Fruit fly (Drosophila melanogaster): ENCODE measurements around the gene RpL35A.

Gene RpL35A

DNA sequence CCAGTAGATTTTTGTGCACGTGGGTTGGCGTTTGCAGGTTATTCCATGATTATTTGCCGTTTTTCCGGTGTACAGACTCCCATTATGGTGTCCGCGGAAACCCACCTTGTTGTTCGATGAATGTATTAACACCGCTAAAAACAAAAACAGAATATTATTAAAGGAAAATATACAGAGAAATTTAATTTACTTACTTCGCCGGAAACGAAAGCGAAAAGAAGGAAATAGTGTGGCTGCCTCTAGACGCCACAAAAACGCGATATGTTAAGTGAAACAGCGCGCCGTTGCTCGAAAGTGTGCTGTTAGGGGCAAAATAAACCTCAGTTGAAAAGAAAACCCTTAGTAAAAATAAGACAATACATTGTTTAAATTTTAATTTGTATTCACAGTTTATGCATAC, at the start of gene RpL35A:
RpL35A (minus strand) TSS at position 227 of the 400 bp plus-strand sequence.
- peak; percentile 53 for TF ChIP-seq noc (tag; optimal IDR thresholded peaks at IDR 0.05)

DNA sequence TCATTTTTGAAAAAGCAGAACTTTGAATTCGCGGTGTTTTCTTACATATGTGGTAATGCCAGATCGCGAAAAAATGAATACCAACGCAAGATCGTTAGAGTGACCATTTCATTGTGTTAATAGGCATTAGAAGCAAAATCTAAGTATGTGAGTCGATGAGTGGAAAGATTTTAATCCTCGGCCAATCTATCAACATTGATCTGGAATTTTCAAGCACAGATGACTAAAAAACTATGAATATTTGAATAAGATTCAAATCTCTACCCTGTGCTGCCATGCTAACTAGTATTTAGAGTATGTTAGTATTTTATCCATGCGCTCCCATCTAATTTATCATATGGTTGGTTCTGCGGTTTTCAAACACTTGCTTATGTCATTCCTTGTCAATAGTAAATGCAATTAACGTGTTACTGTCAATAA, 49.7 kb upstream of the RpL35A start:
- TF ChIP-seq noc (tag; optimal IDR thresholded peaks at IDR 0.05) = no peak

dm6 chr3R:5514759-5515158, 47.9 kb upstream of the RpL35A start:
- TF ChIP-seq noc (tag; optimal IDR thresholded peaks at IDR 0.05) = no peak

dm6 chr3R:5503789-5504387, 37.0 kb upstream of the RpL35A start:
- no peak for TF ChIP-seq noc (tag; optimal IDR thresholded peaks at IDR 0.05)

DNA sequence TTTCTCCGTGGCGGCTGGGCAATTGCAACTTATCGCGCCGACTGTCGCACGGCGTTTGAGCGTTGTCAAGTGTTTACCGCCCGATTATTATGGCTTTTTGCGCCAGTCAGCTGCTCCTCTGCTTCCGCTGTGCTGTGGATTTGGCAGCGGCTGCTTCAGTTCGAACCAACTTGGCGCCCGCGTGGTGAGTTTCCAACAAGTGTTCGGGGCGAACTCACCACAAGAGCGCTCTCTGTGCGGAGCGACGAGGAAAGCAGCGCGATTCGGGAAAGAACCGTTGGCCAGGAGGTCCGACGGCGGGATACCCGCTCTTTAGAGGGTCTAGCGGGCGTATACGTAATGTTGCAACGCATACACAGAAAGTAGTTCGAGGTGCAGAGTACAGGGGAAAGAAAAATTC, 35.7 kb upstream of the RpL35A start, which contains the start of gene NKCC:
NKCC (minus strand) TSS at position 57 of the 400 bp plus-strand sequence.
- TF ChIP-seq noc (tag; optimal IDR thresholded peaks at IDR 0.05) = no peak

DNA sequence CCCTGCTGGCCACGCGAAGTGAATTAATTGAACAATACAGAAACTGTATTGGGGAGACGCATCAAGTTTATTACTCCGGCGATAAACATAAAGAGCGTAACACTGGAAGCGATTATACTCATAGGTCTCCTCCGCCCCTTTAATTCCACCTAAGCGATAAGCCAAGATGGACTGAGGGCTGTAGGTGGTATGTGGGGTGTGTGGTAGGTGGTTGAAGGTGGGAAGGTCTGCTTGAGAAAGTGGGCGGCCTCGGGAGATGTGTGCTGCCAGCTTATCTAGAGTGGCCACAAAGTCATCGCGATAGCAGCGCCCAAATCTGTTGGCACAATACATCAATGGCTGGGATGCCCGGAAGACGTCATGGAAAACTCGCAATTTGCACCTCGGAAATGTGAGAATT, 30.7 kb upstream of the RpL35A start:
- TF ChIP-seq noc (tag; optimal IDR thresholded peaks at IDR 0.05) = no peak

- TF ChIP-seq noc (tag; optimal IDR thresholded peaks at IDR 0.05) = peak; percentile 42
These were observed 18.4 kb upstream of the RpL35A start, which contains the start of gene CG31550 for dm6 chr3R:5485295-5485718. TSS of gene CG31550 (plus strand) at chr3R:5485543.

DNA sequence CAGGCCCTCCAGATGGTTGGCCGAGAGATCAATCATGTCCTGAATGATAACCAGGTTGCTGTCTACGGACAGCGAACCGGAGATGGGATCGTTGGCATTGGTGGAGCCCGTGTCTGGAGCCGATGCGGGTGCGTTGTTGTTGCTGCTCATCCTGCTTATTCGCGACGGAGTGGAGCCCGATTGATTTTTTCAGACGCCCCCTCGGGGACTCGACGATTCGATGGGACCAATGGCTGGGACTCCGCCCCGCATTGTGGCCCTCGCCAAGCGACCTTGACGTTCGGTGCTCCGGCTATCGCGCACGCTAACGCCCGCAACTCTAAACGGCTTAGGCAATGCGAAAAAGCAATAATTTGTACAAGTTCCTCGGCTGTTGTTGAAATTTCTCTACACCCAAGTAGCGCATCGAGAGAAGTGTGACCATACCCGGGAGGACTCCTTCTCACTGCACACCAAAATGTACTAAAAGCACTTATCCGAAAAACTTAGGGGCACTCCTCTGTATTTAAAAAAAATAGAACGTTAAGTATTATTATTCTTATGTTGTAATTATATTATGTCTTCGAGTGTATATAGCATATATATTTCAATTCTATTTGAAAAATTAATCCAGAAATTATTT, 16.7 kb upstream of the RpL35A start, which contains the start of gene ksr:
ksr (minus strand) TSS at position 419 of the 622 bp plus-strand sequence.
- no peak for TF ChIP-seq noc (tag; optimal IDR thresholded peaks at IDR 0.05)

DNA sequence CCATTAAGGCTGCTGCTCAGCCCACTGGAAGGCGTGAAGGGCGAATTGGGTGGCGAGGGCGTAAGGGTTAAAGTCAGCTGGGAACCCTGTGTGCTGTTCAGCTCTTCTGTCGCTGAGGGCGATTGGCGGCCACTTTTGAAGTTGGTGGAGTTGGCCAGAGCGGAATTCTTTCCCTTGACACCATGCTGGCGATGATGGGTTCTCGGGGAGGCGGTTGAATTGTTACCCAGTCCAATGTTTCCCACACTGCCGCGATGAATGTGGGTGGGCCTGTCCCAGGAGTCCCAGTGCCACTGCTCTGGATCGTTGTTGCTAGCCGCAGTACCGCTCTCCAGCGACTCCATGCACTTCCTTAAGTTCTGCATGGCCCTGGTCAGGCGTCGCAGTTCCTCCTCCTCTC, 15.9 kb upstream of the RpL35A start:
- TF ChIP-seq noc (tag; optimal IDR thresholded peaks at IDR 0.05) = no peak

DNA sequence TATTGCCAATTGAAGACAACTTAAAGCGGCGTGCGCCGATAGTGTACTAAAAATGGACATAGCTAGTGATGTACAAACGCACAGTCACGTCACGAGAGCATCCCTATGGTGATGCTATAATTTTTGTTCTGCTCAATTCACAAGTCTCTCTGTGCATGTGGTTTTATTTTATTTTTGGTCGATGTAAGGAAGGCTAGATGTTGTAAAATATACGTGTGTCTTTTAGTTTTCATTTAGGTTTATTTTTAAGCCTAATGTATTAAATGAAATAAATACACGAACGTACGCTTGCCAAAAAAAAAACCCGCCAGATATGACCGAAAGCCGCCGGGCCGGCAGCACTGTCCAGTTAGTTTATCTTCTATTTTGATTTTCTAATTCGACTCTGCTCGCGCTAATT, 7.7 kb upstream of the RpL35A start, which contains the start of the genes CG45100, HDAC3 and Hcs:
CG45100 (minus strand) TSS at position 50 of the 400 bp plus-strand sequence.
HDAC3 (minus strand) TSS at position 50 of the 400 bp plus-strand sequence.
Hcs (plus strand) TSS at position 349 of the 400 bp plus-strand sequence.
- TF ChIP-seq noc (tag; optimal IDR thresholded peaks at IDR 0.05) = no peak

DNA sequence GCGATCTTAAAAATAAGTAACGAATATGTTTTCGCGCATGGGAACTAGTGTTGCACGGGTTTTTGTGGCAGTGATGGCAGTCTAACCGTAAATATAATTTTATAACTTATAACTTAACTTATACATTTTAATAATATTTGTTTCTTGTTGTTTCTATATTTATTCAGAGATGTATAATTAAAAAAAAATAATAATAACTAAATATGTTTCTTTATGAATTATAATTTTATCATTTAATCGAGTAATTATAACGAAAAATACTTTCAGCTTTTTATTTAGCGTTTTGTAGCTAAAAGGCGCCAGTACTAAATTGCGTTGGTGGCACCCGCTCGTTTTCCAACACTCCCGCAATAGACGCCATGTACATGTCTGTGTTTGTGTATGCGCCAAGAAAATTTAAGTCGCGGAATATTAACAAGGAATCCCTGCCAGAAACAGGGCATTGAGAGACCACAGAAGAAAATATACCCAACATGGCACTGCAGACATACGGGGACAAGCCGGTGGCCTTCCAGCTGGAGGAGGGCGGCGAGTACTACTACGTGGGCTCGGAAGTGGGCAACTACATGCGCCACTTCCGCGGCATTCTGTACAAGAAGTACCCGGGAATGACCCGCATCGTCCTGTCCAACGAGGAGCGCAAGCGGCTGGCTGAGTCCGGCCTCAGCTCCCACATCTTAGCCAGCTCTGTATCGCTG, 3.8 kb upstream of the RpL35A start, which contains the start of the genes mRpL44 and Snr1:
mRpL44 (minus strand) TSS at position 51 of the 698 bp plus-strand sequence.
Snr1 (plus strand) TSS at position 341 of the 698 bp plus-strand sequence.
- peak; percentile 61 for TF ChIP-seq noc (tag; optimal IDR thresholded peaks at IDR 0.05)

DNA sequence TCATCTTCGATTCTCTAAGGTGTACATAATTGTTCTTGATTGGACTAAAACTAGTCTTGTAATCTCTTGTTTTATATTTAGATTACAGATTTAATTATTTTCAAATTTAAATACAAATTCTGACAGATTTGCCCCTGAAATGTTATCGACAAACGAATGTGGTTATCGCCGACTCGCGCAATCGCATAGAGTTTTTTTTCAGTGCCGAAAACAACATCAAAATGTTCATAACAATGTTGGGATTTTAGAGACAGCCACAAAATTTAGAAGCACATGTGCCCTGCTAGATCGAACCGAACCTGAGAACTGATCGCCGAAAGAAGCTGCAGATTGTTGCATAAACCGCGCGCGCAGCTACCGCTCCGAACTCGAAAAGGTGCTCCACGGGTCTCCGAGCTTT, 718 bp upstream of the RpL35A start, which contains the start of gene POLDIP2:
POLDIP2 (plus strand) TSS at position 160 of the 400 bp plus-strand sequence.
- no peak for TF ChIP-seq noc (tag; optimal IDR thresholded peaks at IDR 0.05)

- no peak for TF ChIP-seq noc (tag; optimal IDR thresholded peaks at IDR 0.05)
These were observed 2.4 kb downstream of the RpL35A start, which contains the start of gene PEK for dm6 chr3R:5464481-5464880. TSS of gene PEK (minus strand) at chr3R:5464753.

dm6 chr3R:5463199-5463949, 3.5 kb downstream of the RpL35A start:
- no peak for TF ChIP-seq noc (tag; optimal IDR thresholded peaks at IDR 0.05)

- TF ChIP-seq noc (tag; optimal IDR thresholded peaks at IDR 0.05) = no peak
These were observed 8.3 kb downstream of the RpL35A start for dm6 chr3R:5458627-5459026.

Measured in whole organism, larva.